Fruit fly (Drosophila melanogaster): Measurements from ENCODE around the gene Epg5.
A peak's percentile ranks its signal among the peaks of the same experiment; 100 is the strongest.

The Epg5 gene

DNA sequence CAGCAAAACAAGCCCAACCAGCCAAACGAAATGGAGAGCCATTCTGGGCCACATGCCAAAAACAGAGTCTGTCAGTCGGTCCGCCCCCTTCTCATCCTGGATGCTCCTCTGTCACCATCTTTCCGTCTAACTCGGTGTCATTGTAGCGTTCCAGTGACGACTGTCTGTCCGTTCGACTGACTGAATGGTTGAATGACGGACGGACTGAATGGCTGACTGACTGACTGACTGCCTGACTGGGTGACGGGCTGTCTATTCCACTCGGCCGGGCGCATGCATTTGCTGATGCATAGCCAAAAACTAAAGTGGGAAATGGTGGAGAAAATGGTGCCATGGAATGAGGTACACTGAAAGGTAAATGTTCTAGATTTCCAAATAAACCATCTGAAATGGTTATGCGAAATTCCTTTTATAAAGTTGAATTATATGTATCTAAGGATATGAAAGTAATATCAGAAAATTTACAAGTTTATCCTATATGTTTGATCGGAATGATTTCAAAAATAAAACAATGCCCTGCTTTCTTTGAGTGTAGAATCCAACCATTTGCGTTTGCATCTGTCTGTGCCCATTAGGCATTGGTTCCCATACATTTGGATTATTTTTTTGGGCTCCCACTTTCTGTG is 45.7 kb upstream of the Epg5 start (continued):
- TF ChIP-seq CG8119 (GFP tag; IDR thresholded peaks at IDR 0.05) (peak; percentile 51), CG4318 (GFP tag; optimal IDR thresholded peaks at IDR 0.05) (no peak)

DNA sequence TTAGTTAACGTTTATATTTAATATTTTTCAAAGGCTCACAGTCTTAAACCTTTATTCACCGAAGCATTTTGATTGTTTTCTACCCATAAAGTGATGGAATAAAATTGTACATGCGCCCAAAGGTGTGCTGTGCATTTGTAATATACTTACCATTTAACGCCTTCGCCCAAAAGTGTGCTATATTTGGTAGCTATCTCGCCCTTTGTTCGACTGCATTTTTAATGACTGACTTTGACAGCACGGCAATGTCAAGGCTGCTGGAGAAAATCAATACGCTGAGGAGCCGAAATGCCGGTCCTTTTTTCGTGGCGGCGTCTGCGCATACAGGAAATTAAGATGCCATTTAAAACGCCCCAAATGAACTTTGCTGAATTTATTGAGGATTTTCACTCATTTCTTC is 40.1 kb upstream of the Epg5 start:
- TF ChIP-seq fd85E (GFP tag; optimal IDR thresholded peaks at IDR 0.05), result no peak
- TF ChIP-seq CG11294 (GFP tag; IDR thresholded peaks at IDR 0.05), result no peak
- TF ChIP-seq lz (GFP tag; optimal IDR thresholded peaks at IDR 0.05), result no peak
- no peak for TF ChIP-seq Lpt (GFP tag; optimal IDR thresholded peaks at IDR 0.05)
- no peak for TF ChIP-seq CG11902 (GFP tag; optimal IDR thresholded peaks at IDR 0.05)
- no peak for TF ChIP-seq fkh (GFP tag; optimal IDR thresholded peaks at IDR 0.05)
- no peak for TF ChIP-seq fd59A (GFP tag; optimal IDR thresholded peaks at IDR 0.05)
- no peak for TF ChIP-seq Gug (GFP tag; IDR thresholded peaks at IDR 0.05)
- TF ChIP-seq spab (GFP tag; optimal IDR thresholded peaks at IDR 0.05), result no peak
- TF ChIP-seq Sox14 (GFP tag; optimal IDR thresholded peaks at IDR 0.05), result no peak
- no peak for TF ChIP-seq Smox (GFP tag; optimal IDR thresholded peaks at IDR 0.05)
- no peak for TF ChIP-seq pdm3 (GFP tag; optimal IDR thresholded peaks at IDR 0.05)
- TF ChIP-seq CG6163 (GFP tag; IDR thresholded peaks at IDR 0.05), result no peak
- TF ChIP-seq Sox102F (GFP tag; optimal IDR thresholded peaks at IDR 0.05), result no peak
- TF ChIP-seq Eip75B (GFP tag; optimal IDR thresholded peaks at IDR 0.05), result no peak
- no peak for TF ChIP-seq CG6792 (GFP tag; optimal IDR thresholded peaks at IDR 0.05)
- peak; percentile 54 for TF ChIP-seq Eip78C (GFP tag)
- TF ChIP-seq Hr38 (GFP tag; optimal IDR thresholded peaks at IDR 0.05), result no peak
- TF ChIP-seq svp (GFP tag), result peak; percentile 3
- no peak for TF ChIP-seq CG9139 (GFP tag; optimal IDR thresholded peaks at IDR 0.05)
- TF ChIP-seq ss (GFP tag; optimal IDR thresholded peaks at IDR 0.05), result no peak
- no peak for TF ChIP-seq CG31627 (GFP tag; optimal IDR thresholded peaks at IDR 0.05)
- TF ChIP-seq Ets96B (tag; optimal IDR thresholded peaks at IDR 0.05), result no peak
- no peak for TF ChIP-seq eg (GFP tag; IDR thresholded peaks at IDR 0.05)
- no peak for TF ChIP-seq Blimp-1 (GFP tag; optimal IDR thresholded peaks at IDR 0.05)
- TF ChIP-seq CG3919 (GFP tag; optimal IDR thresholded peaks at IDR 0.05), result peak; percentile 5
- no peak for TF ChIP-seq CG6276 (GFP tag; optimal IDR thresholded peaks at IDR 0.05)
- no peak for TF ChIP-seq CG4318 (GFP tag; optimal IDR thresholded peaks at IDR 0.05)
- no peak for TF ChIP-seq cyc (GFP tag; optimal IDR thresholded peaks at IDR 0.05)
- no peak for TF ChIP-seq esn (GFP tag; optimal IDR thresholded peaks at IDR 0.05)
- peak; percentile 22 for TF ChIP-seq achi (GFP tag; optimal IDR thresholded peaks at IDR 0.05)
- TF ChIP-seq dac (GFP tag; optimal IDR thresholded peaks at IDR 0.05), result no peak
- no peak for TF ChIP-seq CG32006 (GFP tag; optimal IDR thresholded peaks at IDR 0.05)
- TF ChIP-seq net (GFP tag; optimal IDR thresholded peaks at IDR 0.05), result no peak
- TF ChIP-seq CG10669 (GFP tag; optimal IDR thresholded peaks at IDR 0.05), result no peak

DNA sequence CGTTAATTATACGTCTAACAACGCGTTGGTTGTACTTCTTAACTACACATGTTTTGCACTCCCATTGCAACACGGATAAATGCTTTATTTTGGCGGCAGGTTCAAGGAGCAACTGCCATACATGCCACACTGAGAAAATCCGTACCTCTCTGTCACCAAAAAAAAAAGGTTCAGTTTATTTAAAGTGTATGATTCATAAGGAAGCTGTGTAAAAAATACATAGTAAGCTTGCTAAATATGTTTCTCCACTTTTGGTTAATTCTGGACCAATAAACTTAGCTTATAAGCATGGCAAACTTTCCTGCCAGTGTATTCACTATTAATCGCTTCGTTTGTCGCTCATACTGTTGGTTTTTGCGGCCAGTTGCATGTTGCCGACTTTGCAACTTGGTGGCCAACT is 37.6 kb upstream of the Epg5 start:
- TF ChIP-seq CG4318 (GFP tag; optimal IDR thresholded peaks at IDR 0.05) (peak; percentile 21), Gug (GFP tag; IDR thresholded peaks at IDR 0.05) (no peak), CG9139 (GFP tag; optimal IDR thresholded peaks at IDR 0.05) (no peak), Sox102F (GFP tag; optimal IDR thresholded peaks at IDR 0.05) (peak; percentile 20), Eip75B (GFP tag; optimal IDR thresholded peaks at IDR 0.05) (peak; percentile 13), CG8632 (GFP tag; optimal IDR thresholded peaks at IDR 0.05) (peak; percentile 0), CG6163 (GFP tag; IDR thresholded peaks at IDR 0.05) (peak; percentile 48; the same call in 2 of the 3 replicates), fkh (GFP tag; optimal IDR thresholded peaks at IDR 0.05) (no peak), CG3919 (GFP tag; optimal IDR thresholded peaks at IDR 0.05) (peak; percentile 55), Hr39 (GFP tag; optimal IDR thresholded peaks at IDR 0.05) (peak; percentile 56), CG16779 (tag; optimal IDR thresholded peaks at IDR 0.05) (no peak), CG11294 (GFP tag; IDR thresholded peaks at IDR 0.05) (no peak), CG8119 (GFP tag; IDR thresholded peaks at IDR 0.05) (peak; percentile 76), CG7368 (GFP tag; optimal IDR thresholded peaks at IDR 0.05) (peak; percentile 5), CG11902 (GFP tag; optimal IDR thresholded peaks at IDR 0.05) (no peak), Sox15 (GFP tag; optimal IDR thresholded peaks at IDR 0.05) (no peak), CG32006 (GFP tag; optimal IDR thresholded peaks at IDR 0.05) (peak; percentile 61), Sox14 (GFP tag; optimal IDR thresholded peaks at IDR 0.05) (peak; percentile 6), CG3032 (tag; optimal IDR thresholded peaks at IDR 0.05) (no peak), vri (GFP tag; optimal IDR thresholded peaks at IDR 0.05) (no peak), Eip78C (GFP tag) (peak; percentile 79), svp (GFP tag) (peak; percentile 58), Smox (GFP tag; optimal IDR thresholded peaks at IDR 0.05) (no peak), CG1621 (tag; optimal IDR thresholded peaks at IDR 0.05) (no peak), dac (GFP tag; optimal IDR thresholded peaks at IDR 0.05) (no peak), fd85E (GFP tag; optimal IDR thresholded peaks at IDR 0.05) (no peak), fd59A (GFP tag; optimal IDR thresholded peaks at IDR 0.05) (no peak), CG31627 (GFP tag; optimal IDR thresholded peaks at IDR 0.05) (peak; percentile 27), Lpt (GFP tag; optimal IDR thresholded peaks at IDR 0.05) (peak; percentile 26), cyc (GFP tag; optimal IDR thresholded peaks at IDR 0.05) (peak; percentile 26), spab (GFP tag; optimal IDR thresholded peaks at IDR 0.05) (no peak), acj6 (GFP tag; optimal IDR thresholded peaks at IDR 0.05) (peak; percentile 45), ss (GFP tag; optimal IDR thresholded peaks at IDR 0.05) (no peak)
